Comparison of ENCODE assay signal across 1 fruit fly cellular context in the genomic region with DNA sequence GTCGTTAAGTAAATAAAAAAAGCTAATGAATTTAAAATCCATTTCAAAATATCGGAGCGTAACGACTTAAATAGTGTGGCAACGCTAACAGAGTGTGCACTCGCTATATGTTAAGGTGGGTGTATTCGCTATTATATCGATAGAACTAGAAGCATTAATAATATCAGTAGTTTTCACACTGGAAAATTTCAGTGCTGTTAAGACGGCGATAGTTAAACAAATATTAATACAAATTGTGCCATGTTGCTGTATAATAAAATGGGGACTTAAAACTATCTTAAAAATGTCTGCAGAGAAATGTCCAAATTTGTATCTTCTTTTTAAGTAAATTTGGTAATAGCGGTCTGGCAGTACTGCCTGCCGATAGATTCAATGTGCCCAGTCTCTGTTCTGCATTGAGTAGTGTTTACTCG.
TF ChIP-seq lines count a peak whose summit lies in the region.

No protein-coding gene starts in this region.

TF ChIP-seq in whole organism, embryonic, 481 proteins besides CTCF, POLR2A, EP300 and RAD21 (continued from another document and continues in another):
- TF ChIP-seq Chrac-16 (GFP tag; optimal IDR thresholded peaks at IDR 0.05; lab: Kevin White, UChicago) (peak; percentile 86), CG6654 (GFP tag; optimal IDR thresholded peaks at IDR 0.05; lab: Kevin White, UChicago) (peak; percentile 50), croc (GFP tag; conservative IDR thresholded peaks at IDR 0.05; lab: Robert Waterston, UW) (peak; percentile 80), Side (GFP tag; optimal IDR thresholded peaks at IDR 0.05; lab: Kevin White, UChicago) (peak; percentile 78), vfl (GFP tag; optimal IDR thresholded peaks at IDR 0.05; lab: Kevin White, UChicago) (peak; percentile 87), CG6683 (GFP tag; optimal IDR thresholded peaks at IDR 0.05; lab: Kevin White, UChicago) (no peak), CG17612 (GFP tag; IDR thresholded peaks at IDR 0.05; lab: Robert Waterston, UW) (peak; percentile 80), Oaz (GFP tag; IDR thresholded peaks at IDR 0.05; lab: Robert Waterston, UW) (peak; percentile 85), zen (tag; optimal IDR thresholded peaks at IDR 0.05; lab: Kevin White, UChicago) (peak; percentile 86), nau (GFP tag; optimal IDR thresholded peaks at IDR 0.05; lab: Kevin White, UChicago) (no peak), Dip3 (GFP tag; optimal IDR thresholded peaks at IDR 0.05; lab: Kevin White, UChicago) (peak; percentile 88), CG33213 (GFP tag; optimal IDR thresholded peaks at IDR 0.05; lab: Kevin White, UChicago) (peak; percentile 63), jigr1 (GFP tag; IDR thresholded peaks at IDR 0.05; lab: Robert Waterston, UW) (peak; percentile 86; the same call in 2 of the 3 replicates), esg (GFP tag; conservative IDR thresholded peaks at IDR 0.05; lab: Robert Waterston, UW) (peak; percentile 92), CG1792 (GFP tag; optimal IDR thresholded peaks at IDR 0.05; lab: Kevin White, UChicago) (peak; percentile 83), CG1529 (GFP tag; optimal IDR thresholded peaks at IDR 0.05; lab: Kevin White, UChicago) (peak; percentile 21), CG6791 (GFP tag; IDR thresholded peaks at IDR 0.05; lab: Robert Waterston, UW; ENCODE audit: partially characterized antibody) (peak; percentile 77), CG3407 (GFP tag; optimal IDR thresholded peaks at IDR 0.05; lab: Kevin White, UChicago) (no peak), CG15479 (GFP tag; optimal IDR thresholded peaks at IDR 0.05; lab: Kevin White, UChicago) (no peak), lilli (GFP tag; optimal IDR thresholded peaks at IDR 0.05; lab: Kevin White, UChicago) (peak; percentile 92), CG8290 (GFP tag; optimal IDR thresholded peaks at IDR 0.05; lab: Kevin White, UChicago) (peak; percentile 77), CG8290 (tag; optimal IDR thresholded peaks at IDR 0.05; lab: Kevin White, UChicago) (no peak), CG17829 (tag; optimal IDR thresholded peaks at IDR 0.05; lab: Kevin White, UChicago) (peak; percentile 86), B-H1 (GFP tag; IDR thresholded peaks at IDR 0.05; lab: Robert Waterston, UW) (peak; percentile 88), CG14667 (GFP tag; IDR thresholded peaks at IDR 0.05; lab: Robert Waterston, UW) (peak; percentile 91), ken (GFP tag; IDR thresholded peaks at IDR 0.05; lab: Robert Waterston, UW) (peak; percentile 93), corto (GFP tag; optimal IDR thresholded peaks at IDR 0.05; lab: Kevin White, UChicago) (no peak), crol (GFP tag; IDR thresholded peaks at IDR 0.05; lab: Robert Waterston, UW) (no peak), Mad (GFP tag; optimal IDR thresholded peaks at IDR 0.05; lab: Kevin White, UChicago) (peak; percentile 73), CG18619 (GFP tag; optimal IDR thresholded peaks at IDR 0.05; lab: Kevin White, UChicago) (peak; percentile 75), dmrt11E (tag; optimal IDR thresholded peaks at IDR 0.05; lab: Kevin White, UChicago) (peak; percentile 81), CG2120 (GFP tag; optimal IDR thresholded peaks at IDR 0.05; lab: Kevin White, UChicago) (peak; percentile 94), gce (GFP tag; IDR thresholded peaks at IDR 0.05; lab: Robert Waterston, UW) (peak; percentile 78; the same call in 2 of the 3 replicates), schlank (tag; optimal IDR thresholded peaks at IDR 0.05; lab: Kevin White, UChicago) (peak; percentile 63), az2 (GFP tag; optimal IDR thresholded peaks at IDR 0.05; lab: Kevin White, UChicago) (peak; percentile 77), ttk (GFP tag; IDR thresholded peaks at IDR 0.05; lab: Robert Waterston, UW) (peak; percentile 89), CG11093 (GFP tag; IDR thresholded peaks at IDR 0.05; lab: Robert Waterston, UW) (peak; percentile 90), ftz-f1 (GFP tag; optimal IDR thresholded peaks at IDR 0.05; lab: Kevin White, UChicago) (no peak), Eip74EF (GFP tag; optimal IDR thresholded peaks at IDR 0.05; lab: Kevin White, UChicago) (no peak), CG4707 (GFP tag; optimal IDR thresholded peaks at IDR 0.05; lab: Kevin White, UChicago) (no peak), CG12219 (GFP tag; optimal IDR thresholded peaks at IDR 0.05; lab: Kevin White, UChicago) (peak; percentile 37), odd (GFP tag; optimal IDR thresholded peaks at IDR 0.05; lab: Kevin White, UChicago) (no peak), onecut (GFP tag; IDR thresholded peaks at IDR 0.05; lab: Robert Waterston, UW) (peak; percentile 57), Hsf (GFP tag; optimal IDR thresholded peaks at IDR 0.05; lab: Kevin White, UChicago) (peak; percentile 93), CG8388 (GFP tag; optimal IDR thresholded peaks at IDR 0.05; lab: Kevin White, UChicago) (no peak), CG31441 (GFP tag; IDR thresholded peaks at IDR 0.05; lab: Robert Waterston, UW) (no peak), gcm (GFP tag; optimal IDR thresholded peaks at IDR 0.05; lab: Kevin White, UChicago) (no peak), caup (GFP tag; optimal IDR thresholded peaks at IDR 0.05; lab: Kevin White, UChicago; ENCODE audit: severe bottlenecking) (peak; percentile 78), Lim3 (GFP tag; IDR thresholded peaks at IDR 0.05; lab: Robert Waterston, UW) (peak; percentile 74), Trl (optimal IDR thresholded peaks at IDR 0.05; lab: Kevin White, UChicago) (peak in 1 of 2 experiments; percentile 12), Trl (GFP tag; optimal IDR thresholded peaks at IDR 0.05; lab: Kevin White, UChicago) (peak; percentile 82), pho (GFP tag; optimal IDR thresholded peaks at IDR 0.05; lab: Kevin White, UChicago) (peak; percentile 93), mirr (GFP tag; optimal IDR thresholded peaks at IDR 0.05; lab: Kevin White, UChicago) (no peak), Nf-YA (GFP tag; IDR thresholded peaks at IDR 0.05; lab: Robert Waterston, UW) (peak; percentile 60; the same call in 1 of the 2 replicates), CrebB (tag; optimal IDR thresholded peaks at IDR 0.05; lab: Kevin White, UChicago) (peak; percentile 52), fd96Cb (tag; optimal IDR thresholded peaks at IDR 0.05; lab: Kevin White, UChicago) (peak; percentile 82), pfk (GFP tag; optimal IDR thresholded peaks at IDR 0.05; lab: Kevin White, UChicago) (no peak), mld (GFP tag; IDR thresholded peaks at IDR 0.05; lab: Robert Waterston, UW; ENCODE audit: partially characterized antibody) (no peak), CG7839 (tag; optimal IDR thresholded peaks at IDR 0.05; lab: Kevin White, UChicago) (no peak), Dad (GFP tag; optimal IDR thresholded peaks at IDR 0.05; lab: Kevin White, UChicago) (peak; percentile 81), NK7.1 (GFP tag; optimal IDR thresholded peaks at IDR 0.05; lab: Kevin White, UChicago) (peak; percentile 71), bab2 (GFP tag; optimal IDR thresholded peaks at IDR 0.05; lab: Kevin White, UChicago) (peak; percentile 90), zfh2 (GFP tag; optimal IDR thresholded peaks at IDR 0.05; lab: Kevin White, UChicago) (peak; percentile 93), Lpt (GFP tag; optimal IDR thresholded peaks at IDR 0.05; lab: Kevin White, UChicago) (no peak), sna (GFP tag; IDR thresholded peaks at IDR 0.05; lab: Robert Waterston, UW; ENCODE audit: partially characterized antibody) (peak; percentile 86), CG1602 (GFP tag; optimal IDR thresholded peaks at IDR 0.05; lab: Kevin White, UChicago) (peak; percentile 81), CG14441 (GFP tag; IDR thresholded peaks at IDR 0.05; lab: Robert Waterston, UW) (peak; percentile 97), inv (GFP tag; IDR thresholded peaks at IDR 0.05; lab: Robert Waterston, UW; ENCODE audit: partially characterized antibody) (peak; percentile 82), CG34224 (GFP tag; IDR thresholded peaks at IDR 0.05; lab: Robert Waterston, UW; ENCODE audit: partially characterized antibody) (peak; percentile 79), Kr (GFP tag; optimal IDR thresholded peaks at IDR 0.05; lab: Kevin White, UChicago) (no peak), CG3995 (GFP tag; optimal IDR thresholded peaks at IDR 0.05; lab: Kevin White, UChicago) (peak; percentile 70), CG17359 (tag; optimal IDR thresholded peaks at IDR 0.05; lab: Kevin White, UChicago) (peak; percentile 84), CG18764 (GFP tag; optimal IDR thresholded peaks at IDR 0.05; lab: Kevin White, UChicago) (peak; percentile 78), pan (optimal IDR thresholded peaks at IDR 0.05; lab: Kevin White, UChicago) (no peak), pan (GFP tag; optimal IDR thresholded peaks at IDR 0.05 in 1 of 2, IDR thresholded peaks at IDR 0.05 in 1 of 2) (peak in 1 of 2 experiments; percentile 91), fd102C (GFP tag; optimal IDR thresholded peaks at IDR 0.05; lab: Kevin White, UChicago) (no peak), Hey (tag; optimal IDR thresholded peaks at IDR 0.05; lab: Kevin White, UChicago) (no peak), sob (GFP tag; IDR thresholded peaks at IDR 0.05; lab: Robert Waterston, UW) (peak; percentile 91), chif (GFP tag; optimal IDR thresholded peaks at IDR 0.05; lab: Kevin White, UChicago) (peak; percentile 80 to 87), Ada2b (GFP tag; IDR thresholded peaks at IDR 0.05; lab: Robert Waterston, UW) (peak; percentile 86), ara (GFP tag; IDR thresholded peaks at IDR 0.05; lab: Robert Waterston, UW) (peak; percentile 77), bowl (GFP tag; IDR thresholded peaks at IDR 0.05; lab: Robert Waterston, UW) (peak; percentile 63; the same call in 1 of the 2 replicates), CG7987 (GFP tag; optimal IDR thresholded peaks at IDR 0.05; lab: Kevin White, UChicago) (peak; percentile 65), CG10462 (GFP tag; optimal IDR thresholded peaks at IDR 0.05; lab: Kevin White, UChicago) (peak; percentile 62), CG7372 (GFP tag; IDR thresholded peaks at IDR 0.05; lab: Robert Waterston, UW) (peak; percentile 89), pros (GFP tag; optimal IDR thresholded peaks at IDR 0.05; lab: Kevin White, UChicago) (no peak), dpn (GFP tag; optimal IDR thresholded peaks at IDR 0.05; lab: Kevin White, UChicago) (peak; percentile 89 to 90), vvl (GFP tag; IDR thresholded peaks at IDR 0.05; lab: Robert Waterston, UW) (peak; percentile 92), Six4 (GFP tag; optimal IDR thresholded peaks at IDR 0.05; lab: Kevin White, UChicago) (peak; percentile 72), CG2202 (tag; optimal IDR thresholded peaks at IDR 0.05; lab: Kevin White, UChicago) (peak; percentile 36), zen2 (GFP tag; IDR thresholded peaks at IDR 0.05; lab: Robert Waterston, UW; ENCODE audit: partially characterized antibody) (peak; percentile 73; the same call in 2 of the 3 replicates), sqz (GFP tag; optimal IDR thresholded peaks at IDR 0.05; lab: Kevin White, UChicago) (no peak), CG15601 (tag; optimal IDR thresholded peaks at IDR 0.05; lab: Kevin White, UChicago) (no peak), Rfx (GFP tag; IDR thresholded peaks at IDR 0.05; lab: Robert Waterston, UW) (peak; percentile 96), grau (tag; optimal IDR thresholded peaks at IDR 0.05; lab: Kevin White, UChicago) (peak; percentile 81), Hr3 (GFP tag; optimal IDR thresholded peaks at IDR 0.05; lab: Kevin White, UChicago) (peak; percentile 85), dysf (GFP tag; IDR thresholded peaks at IDR 0.05; lab: Robert Waterston, UW) (peak; percentile 90), Bteb2 (GFP tag; optimal IDR thresholded peaks at IDR 0.05; lab: Kevin White, UChicago) (peak; percentile 67), D19B (GFP tag; optimal IDR thresholded peaks at IDR 0.05; lab: Kevin White, UChicago) (no peak), CG34376 (GFP tag; optimal IDR thresholded peaks at IDR 0.05; lab: Kevin White, UChicago) (peak; percentile 25), slou (GFP tag; optimal IDR thresholded peaks at IDR 0.05; lab: Kevin White, UChicago) (peak; percentile 53), Vsx1 (GFP tag; optimal IDR thresholded peaks at IDR 0.05; lab: Kevin White, UChicago) (no peak), seq (GFP tag; IDR thresholded peaks at IDR 0.05; lab: Robert Waterston, UW) (peak; percentile 67), Atf6 (GFP tag; IDR thresholded peaks at IDR 0.05; lab: Robert Waterston, UW) (peak; percentile 80), ci (GFP tag; IDR thresholded peaks at IDR 0.05; lab: Robert Waterston, UW) (peak; percentile 87), aop (GFP tag; IDR thresholded peaks at IDR 0.05; lab: Robert Waterston, UW) (peak; percentile 86), NC2β (GFP tag; optimal IDR thresholded peaks at IDR 0.05; lab: Kevin White, UChicago) (peak; percentile 79), crp (GFP tag; optimal IDR thresholded peaks at IDR 0.05; lab: Kevin White, UChicago) (peak in 1 of 2 experiments; percentile 34), Antp (GFP tag; optimal IDR thresholded peaks at IDR 0.05; lab: Kevin White, UChicago) (peak; percentile 85), CG16779 (GFP tag; IDR thresholded peaks at IDR 0.05; lab: Robert Waterston, UW) (peak; percentile 59; the same call in 1 of the 2 replicates), CG11723 (GFP tag; optimal IDR thresholded peaks at IDR 0.05; lab: Kevin White, UChicago) (no peak), CG31365 (tag; optimal IDR thresholded peaks at IDR 0.05; lab: Kevin White, UChicago) (no peak), Sin3A (optimal IDR thresholded peaks at IDR 0.05; lab: Kevin White, UChicago) (peak; percentile 90), pzg (GFP tag; optimal IDR thresholded peaks at IDR 0.05; lab: Kevin White, UChicago) (peak; percentile 93), unc-4 (GFP tag; IDR thresholded peaks at IDR 0.05; lab: Robert Waterston, UW; ENCODE audit: partially characterized antibody) (peak; percentile 86), Dfd (GFP tag; optimal IDR thresholded peaks at IDR 0.05; lab: Kevin White, UChicago) (no peak), CG8359 (GFP tag; optimal IDR thresholded peaks at IDR 0.05; lab: Kevin White, UChicago; ENCODE audit: borderline replicate concordance) (no peak), sc (optimal IDR thresholded peaks at IDR 0.05; lab: Kevin White, UChicago) (no peak), sc (GFP tag; optimal IDR thresholded peaks at IDR 0.05; lab: Kevin White, UChicago) (no peak), zfh1 (GFP tag; IDR thresholded peaks at IDR 0.05; lab: Robert Waterston, UW) (peak; percentile 94), CG14860 (GFP tag; IDR thresholded peaks at IDR 0.05; lab: Robert Waterston, UW; ENCODE audit: partially characterized antibody) (peak; percentile 78), HmgD (GFP tag; optimal IDR thresholded peaks at IDR 0.05; lab: Kevin White, UChicago) (peak; percentile 87), vnd (GFP tag; IDR thresholded peaks at IDR 0.05; lab: Robert Waterston, UW; ENCODE audit: partially characterized antibody) (peak; percentile 77), tgo (GFP tag; IDR thresholded peaks at IDR 0.05; lab: Robert Waterston, UW) (peak; percentile 89), Taf1 (GFP tag; IDR thresholded peaks at IDR 0.05; lab: Robert Waterston, UW) (peak; percentile 82)
